Fruit fly (Drosophila melanogaster) whole organism, embryonic: ENCODE results near the gene Atf3.

ENCODE experiments used
- Ada2b ChIP-seq: fragments of 200-800 bp; sonication (Bioruptor generic); IDR thresholded peaks from 2 replicates; pipeline ENCODE4 v1.3.6; 2022; ENCODE audit warnings: missing biosample characterization, missing genetic modification characterization
- Bgb ChIP-seq: fragments of 200-800 bp; sonication (Bioruptor generic); IDR thresholded peaks from 2 replicates; pipeline ENCODE4 v1.3.6; 2022; ENCODE audit warnings: missing biosample characterization, missing genetic modification characterization; ENCODE audit not compliant: partially characterized antibody
- C15 ChIP-seq: fragments of 200-800 bp; sonication (Bioruptor generic); IDR thresholded peaks from 3 replicates; pipeline ENCODE4 v1.3.6; 2022; ENCODE audit warnings: missing biosample characterization, missing genetic modification characterization
- CG10147 ChIP-seq: fragments of 200-800 bp; sonication (Bioruptor generic); optimal IDR thresholded peaks from 2 replicates; lab custom pipeline; 2019; ENCODE audit warnings: missing biosample characterization, mild to moderate bottlenecking, missing genetic modification characterization, moderate library complexity
- CG10267 ChIP-seq: fragments of 200-800 bp; sonication (Bioruptor generic); optimal IDR thresholded peaks from 2 replicates; lab custom pipeline; 2018; ENCODE audit warnings: missing biosample characterization, mild to moderate bottlenecking, missing genetic modification characterization, moderate library complexity
- CG10274 ChIP-seq: fragments of 200-800 bp; sonication (Bioruptor generic); optimal IDR thresholded peaks from 3 replicates; lab custom pipeline; 2017; ENCODE audit warnings: missing biosample characterization, mild to moderate bottlenecking, missing genetic modification characterization
- CG10543 ChIP-seq: fragments of 200-800 bp; sonication (Bioruptor generic); optimal IDR thresholded peaks from 3 replicates; lab custom pipeline; 2017; ENCODE audit warnings: missing biosample characterization, mild to moderate bottlenecking, missing genetic modification characterization, moderate library complexity
- CG10565 ChIP-seq: fragments of 200-800 bp; sonication (Bioruptor generic); optimal IDR thresholded peaks from 3 replicates; lab custom pipeline; 2016; ENCODE audit warnings: missing biosample characterization, mild to moderate bottlenecking, missing genetic modification characterization
- CG11247 ChIP-seq: fragments of 200-800 bp; sonication (Bioruptor generic); IDR thresholded peaks from 2 replicates; pipeline ENCODE4 v1.3.6; 2022; ENCODE audit warnings: missing biosample characterization, missing genetic modification characterization
- CG13287 ChIP-seq: fragments of 200-800 bp; sonication (Bioruptor generic); IDR thresholded peaks from 2 replicates; pipeline ENCODE4 v1.3.6; 2022; ENCODE audit warnings: missing biosample characterization, missing genetic modification characterization; ENCODE audit not compliant: partially characterized antibody
- CG15601 ChIP-seq: fragments of 200-800 bp; sonication (Bioruptor generic); optimal IDR thresholded peaks from 3 replicates; lab custom pipeline; 2019; ENCODE audit warnings: missing biosample characterization, mild to moderate bottlenecking, missing genetic modification characterization, moderate library complexity
- CG1647 ChIP-seq: fragments of 200-800 bp; sonication (Bioruptor generic); optimal IDR thresholded peaks from 3 replicates; lab custom pipeline; 2016; ENCODE audit warnings: missing biosample characterization, missing genetic modification characterization
- CG17568 ChIP-seq: fragments of 200-800 bp; sonication (Bioruptor generic); optimal IDR thresholded peaks from 2 replicates; lab custom pipeline; 2018; ENCODE audit warnings: missing biosample characterization, mild to moderate bottlenecking, missing genetic modification characterization, moderate library complexity
- CG17612 ChIP-seq: fragments of 200-800 bp; sonication (Bioruptor generic); IDR thresholded peaks from 2 replicates; pipeline ENCODE4 v1.3.6; 2022; ENCODE audit warnings: missing biosample characterization, missing genetic modification characterization
- CG2712 ChIP-seq: fragments of 200-800 bp; optimal IDR thresholded peaks from 3 replicates; lab custom pipeline; 2019; ENCODE audit warnings: missing biosample characterization, mild to moderate bottlenecking, missing genetic modification characterization, moderate library complexity
- CG31388 ChIP-seq: fragments of 200-800 bp; sonication (Bioruptor generic); optimal IDR thresholded peaks from 2 replicates; lab custom pipeline; 2016; ENCODE audit warnings: missing biosample characterization, missing genetic modification characterization
- CG4328 ChIP-seq: fragments of 200-800 bp; sonication (Bioruptor generic); optimal IDR thresholded peaks from 3 replicates; lab custom pipeline; 2017; ENCODE audit warnings: missing biosample characterization, missing genetic modification reagents, missing genetic modification characterization
- CG7357 ChIP-seq: fragments of 200-800 bp; sonication (Bioruptor generic); IDR thresholded peaks from 3 replicates; pipeline ENCODE4 v1.3.6; 2022; ENCODE audit warnings: missing biosample characterization, missing genetic modification characterization
- CG7556 ChIP-seq: fragments of 200-800 bp; sonication (Bioruptor generic); optimal IDR thresholded peaks from 2 replicates; lab custom pipeline; 2017; ENCODE audit warnings: missing biosample characterization, mild to moderate bottlenecking, missing genetic modification characterization
- CG9437 ChIP-seq: fragments of 200-800 bp; sonication (Bioruptor generic); optimal IDR thresholded peaks from 2 replicates; lab custom pipeline; 2018; ENCODE audit warnings: missing biosample characterization, mild to moderate bottlenecking, missing genetic modification characterization
- Chrac-16 ChIP-seq: fragments of 200-800 bp; sonication (Bioruptor generic); optimal IDR thresholded peaks from 3 replicates; lab custom pipeline; 2016; ENCODE audit warnings: missing biosample characterization, missing genetic modification characterization
- Dad ChIP-seq: fragments of 200-800 bp; sonication (Bioruptor generic); optimal IDR thresholded peaks from 3 replicates; lab custom pipeline; 2016; ENCODE audit warnings: missing biosample characterization, missing genetic modification characterization
- Dll ChIP-seq: fragments of 200-800 bp; sonication (Bioruptor generic); IDR thresholded peaks from 4 replicates; pipeline ENCODE4 v1.3.6; 2022; ENCODE audit warnings: missing biosample characterization, missing genetic modification characterization; ENCODE audit not compliant: partially characterized antibody
- H15 ChIP-seq: fragments of 200-800 bp; sonication (Bioruptor generic); IDR thresholded peaks from 3 replicates; pipeline ENCODE4 v1.3.6; 2022; ENCODE audit warnings: missing biosample characterization, missing genetic modification characterization
- H2.0 ChIP-seq: fragments of 200-800 bp; sonication (Bioruptor generic); IDR thresholded peaks from 2 replicates; pipeline ENCODE4 v1.3.6; 2022; ENCODE audit warnings: missing biosample characterization, missing genetic modification characterization
- HLH4C ChIP-seq: fragments of 200-800 bp; sonication (Bioruptor generic); IDR thresholded peaks from 3 replicates; pipeline ENCODE4 v1.3.6; 2022; ENCODE audit warnings: missing biosample characterization, missing genetic modification characterization; ENCODE audit not compliant: partially characterized antibody
- HmgD ChIP-seq: fragments of 200-800 bp; sonication (Bioruptor generic); optimal IDR thresholded peaks from 3 replicates; lab custom pipeline; 2016; ENCODE audit warnings: missing biosample characterization, missing genetic modification characterization
- Hmx ChIP-seq: fragments of 200-800 bp; sonication (Bioruptor generic); optimal IDR thresholded peaks from 2 replicates; lab custom pipeline; 2016; ENCODE audit warnings: missing biosample characterization, missing genetic modification characterization
- Poxn ChIP-seq: fragments of 200-800 bp; sonication (Bioruptor generic); IDR thresholded peaks from 2 replicates; pipeline ENCODE4 v1.3.6; 2022; ENCODE audit warnings: missing biosample characterization, missing genetic modification characterization
- Sox102F ChIP-seq: fragments of 200-800 bp; sonication (Bioruptor generic); optimal IDR thresholded peaks from 2 replicates; lab custom pipeline; 2018; ENCODE audit warnings: missing biosample characterization, mild to moderate bottlenecking, missing genetic modification characterization, moderate library complexity
- Vsx1 ChIP-seq: fragments of 200-800 bp; sonication (Bioruptor generic); optimal IDR thresholded peaks from 2 replicates; lab custom pipeline; 2017; ENCODE audit warnings: missing biosample characterization, mild to moderate bottlenecking, missing genetic modification characterization, missing genetic modification reagents
- Xrp1 ChIP-seq: fragments of 200-800 bp; sonication (Bioruptor generic); IDR thresholded peaks from 2 replicates; pipeline ENCODE4 v1.3.6; 2022; ENCODE audit warnings: missing biosample characterization, missing genetic modification characterization
- ab ChIP-seq: fragments of 200-800 bp; sonication (Bioruptor generic); optimal IDR thresholded peaks from 2 replicates; lab custom pipeline; 2016; ENCODE audit warnings: missing biosample characterization, missing genetic modification characterization
- aop ChIP-seq: fragments of 200-800 bp; sonication (Bioruptor generic); IDR thresholded peaks from 2 replicates; pipeline ENCODE4 v1.3.6; 2022; ENCODE audit warnings: missing biosample characterization, missing genetic modification characterization
- ash1 ChIP-seq: fragments of 200-800 bp; sonication (Bioruptor generic); optimal IDR thresholded peaks from 2 replicates; lab custom pipeline; 2018; ENCODE audit warnings: missing biosample characterization, mild to moderate bottlenecking, missing genetic modification characterization
- ato ChIP-seq: fragments of 200-800 bp; sonication (Bioruptor generic); IDR thresholded peaks from 2 replicates; pipeline ENCODE4 v1.3.6; 2022; ENCODE audit warnings: missing biosample characterization, missing genetic modification characterization; ENCODE audit not compliant: partially characterized antibody
- bigmax ChIP-seq: fragments of 200-800 bp; sonication (Bioruptor generic); optimal IDR thresholded peaks from 2 replicates; lab custom pipeline; 2018; ENCODE audit warnings: missing biosample characterization, mild to moderate bottlenecking, missing genetic modification characterization
- caup ChIP-seq: fragments of 200-800 bp; sonication (Bioruptor generic); optimal IDR thresholded peaks from 3 replicates; lab custom pipeline; 2017; ENCODE audit warnings: missing biosample characterization, mild to moderate bottlenecking, missing genetic modification characterization, moderate library complexity; ENCODE audit not compliant: severe bottlenecking
- ci ChIP-seq: fragments of 200-800 bp; sonication (Bioruptor generic); IDR thresholded peaks from 3 replicates; pipeline ENCODE4 v1.3.6; 2022; ENCODE audit warnings: missing biosample characterization, missing genetic modification characterization
- dan ChIP-seq: fragments of 200-800 bp; sonication (Bioruptor generic); IDR thresholded peaks from 2 replicates; pipeline ENCODE4 v1.3.6; 2022; ENCODE audit warnings: missing biosample characterization, missing genetic modification characterization
- dati ChIP-seq: fragments of 200-800 bp; sonication (Bioruptor generic); IDR thresholded peaks from 2 replicates; pipeline ENCODE4 v1.3.6; 2022; ENCODE audit warnings: missing biosample characterization, missing genetic modification characterization
- dm ChIP-seq: fragments of 200-800 bp; sonication (Bioruptor generic); optimal IDR thresholded peaks from 3 replicates; lab custom pipeline; 2016; ENCODE audit warnings: missing biosample characterization, missing genetic modification characterization
- eve ChIP-seq, 2 experiments: fragments of >200 bp; optimal IDR thresholded peaks; 2 replicates each; lab custom pipeline; 2017; ENCODE audit warnings: missing biosample characterization in 2 of 2, missing genetic modification characterization in 2 of 2
- gem ChIP-seq: fragments of 200-800 bp; sonication (Bioruptor generic); optimal IDR thresholded peaks from 2 replicates; lab custom pipeline; 2019; ENCODE audit warnings: missing biosample characterization, mild to moderate bottlenecking, missing genetic modification characterization, moderate library complexity
- grn ChIP-seq: fragments of 200-800 bp; sonication (Bioruptor generic); optimal IDR thresholded peaks from 3 replicates; lab custom pipeline; 2017; ENCODE audit warnings: missing biosample characterization, missing genetic modification characterization
- hbn ChIP-seq: fragments of 200-800 bp; sonication (Bioruptor generic); IDR thresholded peaks from 2 replicates; pipeline ENCODE4 v1.3.6; 2022; ENCODE audit warnings: missing biosample characterization, missing genetic modification characterization; ENCODE audit not compliant: partially characterized antibody
- nerfin-2 ChIP-seq: fragments of 200-800 bp; sonication (Bioruptor generic); IDR thresholded peaks from 2 replicates; pipeline ENCODE4 v1.3.6; 2022; ENCODE audit warnings: missing biosample characterization, missing genetic modification characterization; ENCODE audit not compliant: partially characterized antibody
- oc ChIP-seq: fragments of 200-800 bp; sonication (Bioruptor generic); optimal IDR thresholded peaks from 2 replicates; lab custom pipeline; 2018; ENCODE audit warnings: missing biosample characterization, mild to moderate bottlenecking, missing genetic modification characterization, moderate library complexity
- stwl ChIP-seq: fragments of 200-800 bp; sonication (Bioruptor generic); optimal IDR thresholded peaks from 3 replicates; lab custom pipeline; 2018; ENCODE audit warnings: missing biosample characterization, mild to moderate bottlenecking, missing genetic modification characterization, moderate library complexity
- tap ChIP-seq: fragments of 200-800 bp; optimal IDR thresholded peaks from 3 replicates; lab custom pipeline; 2019; ENCODE audit warnings: missing biosample characterization, mild to moderate bottlenecking, missing genetic modification characterization, moderate library complexity
- tgo ChIP-seq: fragments of 200-800 bp; sonication (Bioruptor generic); IDR thresholded peaks from 3 replicates; pipeline ENCODE4 v1.3.6; 2022; ENCODE audit warnings: missing biosample characterization, missing genetic modification characterization

Gene Atf3

dm6 chrX:1215000-1215399 lies 60.1 kb downstream of the Atf3 start, which contains the start of gene CG11398:
Gene CG11398, minus strand, starts transcription at chrX:1215156.
- TF ChIP-seq hbn (GFP tag; lab: Robert Waterston, UW) (peak; percentile 77; the same call in 1 of the 2 replicates), nerfin-2 (peak; percentile 51; the same call in 1 of the 2 replicates), HmgD (GFP tag; lab: Kevin White, UChicago) (no peak), oc (tag; lab: Kevin White, UChicago) (no peak), Hmx (GFP tag; lab: Kevin White, UChicago) (no peak), dm (GFP tag; lab: Kevin White, UChicago) (no peak), Bgb (GFP tag; lab: Robert Waterston, UW) (peak; percentile 84), CG7357 (GFP tag; lab: Robert Waterston, UW) (peak; percentile 46; the same call in 1 of the 3 replicates), dan (GFP tag; lab: Robert Waterston, UW) (no peak), bigmax (GFP tag; lab: Kevin White, UChicago) (no peak), H15 (GFP tag; lab: Robert Waterston, UW) (no peak), CG17612 (GFP tag; lab: Robert Waterston, UW) (no peak), Ada2b (GFP tag; lab: Robert Waterston, UW) (no peak), H2.0 (no peak), CG10147 (no peak), CG11247 (GFP tag; lab: Robert Waterston, UW) (no peak), Xrp1 (GFP tag; lab: Robert Waterston, UW) (no peak), CG10274 (GFP tag; lab: Kevin White, UChicago) (no peak), CG10565 (GFP tag; lab: Kevin White, UChicago) (no peak), Vsx1 (GFP tag; lab: Kevin White, UChicago) (no peak), CG17568 (GFP tag; lab: Kevin White, UChicago) (no peak), ci (no peak), ab (GFP tag; lab: Kevin White, UChicago) (no peak), aop (GFP tag; lab: Robert Waterston, UW) (no peak), CG15601 (tag; lab: Kevin White, UChicago) (no peak), Sox102F (GFP tag; lab: Kevin White, UChicago) (no peak), grn (no peak), ash1 (GFP tag; lab: Kevin White, UChicago) (no peak), Poxn (GFP tag; lab: Robert Waterston, UW) (no peak), CG10543 (GFP tag; lab: Kevin White, UChicago) (no peak), caup (GFP tag; lab: Kevin White, UChicago) (no peak), CG4328 (GFP tag; lab: Kevin White, UChicago) (no peak), tap (tag; lab: Kevin White, UChicago) (no peak), CG10267 (tag; lab: Kevin White, UChicago) (peak; percentile 79), eve (GFP tag; optimal IDR thresholded peaks at IDR 0.05; lab: Kevin White, UChicago) (no peak), dati (GFP tag; lab: Robert Waterston, UW) (no peak), CG9437 (GFP tag; lab: Kevin White, UChicago) (no peak), CG7556 (no peak), tgo (GFP tag; lab: Robert Waterston, UW) (no peak), Dad (no peak), Chrac-16 (GFP tag; lab: Kevin White, UChicago) (no peak), stwl (tag; lab: Kevin White, UChicago) (peak; percentile 96), Dll (GFP tag; lab: Robert Waterston, UW) (peak; percentile 73), gem (tag; lab: Kevin White, UChicago) (no peak), CG2712 (tag; lab: Kevin White, UChicago) (peak; percentile 19), HLH4C (GFP tag; lab: Robert Waterston, UW) (peak; percentile 58), CG1647 (GFP tag; lab: Kevin White, UChicago) (no peak), C15 (GFP tag; lab: Robert Waterston, UW) (no peak), ato (GFP tag; lab: Robert Waterston, UW) (peak; percentile 67; the same call in 1 of the 2 replicates), CG13287 (GFP tag; lab: Robert Waterston, UW) (peak; percentile 87), CG31388 (GFP tag; lab: Kevin White, UChicago) (no peak)
